Fruit fly (Drosophila melanogaster) whole organism, embryonic: ENCODE results near the gene Stat92E.
A peak's percentile ranks its signal among the peaks of the same experiment; 100 is the strongest.

Source experiments
- ATbp ChIP-seq: fragments of 200-800 bp; sonication (Bioruptor generic); optimal IDR thresholded peaks from 2 replicates; lab custom pipeline; 2017; ENCODE audit warnings: missing biosample characterization, mild to moderate bottlenecking, missing genetic modification characterization, missing genetic modification reagents
- Atf3 ChIP-seq: fragments of 200-800 bp; sonication (Bioruptor generic); optimal IDR thresholded peaks from 3 replicates; lab custom pipeline; 2016; ENCODE audit warnings: missing biosample characterization, missing genetic modification characterization
- CG10431 ChIP-seq: fragments of 200-800 bp; sonication (Bioruptor generic); optimal IDR thresholded peaks from 3 replicates; lab custom pipeline; 2018; ENCODE audit warnings: missing biosample characterization, mild to moderate bottlenecking, missing genetic modification characterization
- CG10565 ChIP-seq: fragments of 200-800 bp; sonication (Bioruptor generic); optimal IDR thresholded peaks from 3 replicates; lab custom pipeline; 2016; ENCODE audit warnings: missing biosample characterization, mild to moderate bottlenecking, missing genetic modification characterization
- CG11398 ChIP-seq: fragments of 200-800 bp; sonication (Bioruptor generic); optimal IDR thresholded peaks from 2 replicates; lab custom pipeline; 2016; ENCODE audit warnings: missing biosample characterization, missing genetic modification characterization
- CG1233 ChIP-seq: fragments of 200-800 bp; sonication (Bioruptor generic); optimal IDR thresholded peaks from 4 replicates; lab custom pipeline; 2018; ENCODE audit warnings: missing biosample characterization, mild to moderate bottlenecking, missing genetic modification characterization
- CG13287 ChIP-seq: fragments of 200-800 bp; sonication (Bioruptor generic); IDR thresholded peaks from 2 replicates; pipeline ENCODE4 v1.3.6; 2022; ENCODE audit warnings: missing biosample characterization, missing genetic modification characterization; ENCODE audit not compliant: partially characterized antibody
- CG15479 ChIP-seq: fragments of 200-800 bp; sonication (Bioruptor generic); optimal IDR thresholded peaks from 3 replicates; lab custom pipeline; 2019; ENCODE audit warnings: missing biosample characterization, mild to moderate bottlenecking, missing genetic modification characterization, moderate library complexity
- CG1647 ChIP-seq: fragments of 200-800 bp; sonication (Bioruptor generic); optimal IDR thresholded peaks from 3 replicates; lab custom pipeline; 2016; ENCODE audit warnings: missing biosample characterization, missing genetic modification characterization
- CG17186 ChIP-seq: fragments of 200-800 bp; sonication (Bioruptor generic); optimal IDR thresholded peaks from 3 replicates; lab custom pipeline; 2017; ENCODE audit warnings: missing biosample characterization, missing genetic modification reagents, missing genetic modification characterization
- CG17385 ChIP-seq: fragments of 200-800 bp; sonication (Bioruptor generic); optimal IDR thresholded peaks from 3 replicates; lab custom pipeline; 2018; ENCODE audit warnings: missing biosample characterization, mild to moderate bottlenecking, missing genetic modification characterization
- CG17612 ChIP-seq: fragments of 200-800 bp; sonication (Bioruptor generic); IDR thresholded peaks from 2 replicates; pipeline ENCODE4 v1.3.6; 2022; ENCODE audit warnings: missing biosample characterization, missing genetic modification characterization
- CG17802 ChIP-seq: fragments of 200-800 bp; sonication (Bioruptor generic); optimal IDR thresholded peaks from 2 replicates; lab custom pipeline; 2018; ENCODE audit warnings: missing biosample characterization, mild to moderate bottlenecking, missing genetic modification characterization, moderate library complexity
- CG18011 ChIP-seq: fragments of 200-800 bp; sonication (Bioruptor generic); optimal IDR thresholded peaks from 2 replicates; lab custom pipeline; 2017; ENCODE audit warnings: missing biosample characterization, missing genetic modification characterization, mild to moderate bottlenecking, moderate library complexity, missing genotype
- CG2129 ChIP-seq: fragments of 200-800 bp; sonication (Bioruptor generic); IDR thresholded peaks from 2 replicates; pipeline ENCODE4 v1.3.6; 2022; ENCODE audit warnings: missing biosample characterization, missing genetic modification characterization; ENCODE audit not compliant: partially characterized antibody
- CG34422 ChIP-seq: fragments of 200-800 bp; sonication (Bioruptor generic); IDR thresholded peaks from 3 replicates; pipeline ENCODE4 v1.3.6; 2022; ENCODE audit warnings: missing biosample characterization, missing genetic modification characterization
- CG3847 ChIP-seq: fragments of 200-800 bp; sonication (Bioruptor generic); IDR thresholded peaks from 2 replicates; pipeline ENCODE4 v1.3.6; 2022; ENCODE audit warnings: missing biosample characterization, missing genetic modification characterization
- CG4617 ChIP-seq: fragments of 200-800 bp; sonication (Bioruptor generic); optimal IDR thresholded peaks from 3 replicates; lab custom pipeline; 2016; ENCODE audit warnings: missing biosample characterization, missing genetic modification characterization, borderline replicate concordance
- CG5180 ChIP-seq: fragments of 200-800 bp; sonication (Bioruptor generic); optimal IDR thresholded peaks from 3 replicates; lab custom pipeline; 2017; ENCODE audit warnings: missing biosample characterization, missing genetic modification characterization, mild to moderate bottlenecking, moderate library complexity, missing genetic modification reagents
- CG7745 ChIP-seq: fragments of 200-800 bp; sonication (Bioruptor generic); optimal IDR thresholded peaks from 2 replicates; lab custom pipeline; 2018; ENCODE audit warnings: missing biosample characterization, mild to moderate bottlenecking, missing genetic modification characterization, moderate library complexity
- Dbx ChIP-seq: fragments of 200-800 bp; sonication (Bioruptor generic); IDR thresholded peaks from 3 replicates; pipeline ENCODE4 v1.3.6; 2022; ENCODE audit warnings: missing biosample characterization, missing genetic modification characterization
- Doc2 ChIP-seq: fragments of 200-800 bp; sonication (Bioruptor generic); IDR thresholded peaks from 2 replicates; pipeline ENCODE4 v1.3.6; 2022; ENCODE audit warnings: missing biosample characterization, missing genetic modification characterization
- E2f1 ChIP-seq: fragments of 200-800 bp; sonication (Bioruptor generic); IDR thresholded peaks from 2 replicates; pipeline ENCODE4 v1.3.6; 2022; ENCODE audit warnings: missing biosample characterization, missing genetic modification characterization
- H15 ChIP-seq: fragments of 200-800 bp; sonication (Bioruptor generic); IDR thresholded peaks from 3 replicates; pipeline ENCODE4 v1.3.6; 2022; ENCODE audit warnings: missing biosample characterization, missing genetic modification characterization
- HLH4C ChIP-seq: fragments of 200-800 bp; sonication (Bioruptor generic); IDR thresholded peaks from 3 replicates; pipeline ENCODE4 v1.3.6; 2022; ENCODE audit warnings: missing biosample characterization, missing genetic modification characterization; ENCODE audit not compliant: partially characterized antibody
- HLHmδ ChIP-seq: fragments of 200-800 bp; sonication (Bioruptor generic); optimal IDR thresholded peaks from 2 replicates; lab custom pipeline; 2018; ENCODE audit warnings: missing biosample characterization, mild to moderate bottlenecking, missing genetic modification characterization, moderate library complexity
- Kr ChIP-seq: fragments of 200-800 bp; sonication (Bioruptor generic); optimal IDR thresholded peaks from 2 replicates; lab custom pipeline; 2017; ENCODE audit warnings: missing biosample characterization, mild to moderate bottlenecking, missing genetic modification characterization
- PHDP ChIP-seq: fragments of 200-800 bp; sonication (Bioruptor generic); optimal IDR thresholded peaks from 3 replicates; lab custom pipeline; 2018; ENCODE audit warnings: missing biosample characterization, mild to moderate bottlenecking, missing genetic modification characterization, moderate library complexity
- Rfx ChIP-seq: fragments of 200-800 bp; sonication (Bioruptor generic); IDR thresholded peaks from 2 replicates; pipeline ENCODE4 v1.3.6; 2022; ENCODE audit warnings: missing biosample characterization, missing genetic modification characterization
- Side ChIP-seq: fragments of 200-800 bp; sonication (Bioruptor generic); optimal IDR thresholded peaks from 2 replicates; lab custom pipeline; 2016; ENCODE audit warnings: missing biosample characterization, missing genetic modification characterization
- Spps ChIP-seq: fragments of 200-800 bp; sonication (Bioruptor generic); optimal IDR thresholded peaks from 2 replicates; lab custom pipeline; 2018; ENCODE audit warnings: missing biosample characterization, mild to moderate bottlenecking, missing genetic modification characterization
- br ChIP-seq: fragments of >200 bp; optimal IDR thresholded peaks from 2 replicates; lab custom pipeline; 2017
- crol ChIP-seq: fragments of 200-800 bp; sonication (Bioruptor generic); IDR thresholded peaks from 2 replicates; pipeline ENCODE4 v1.3.6; 2022; ENCODE audit warnings: missing biosample characterization, missing genetic modification characterization
- dysf ChIP-seq: fragments of 200-800 bp; sonication (Bioruptor generic); IDR thresholded peaks from 3 replicates; pipeline ENCODE4 v1.3.6; 2022; ENCODE audit warnings: missing biosample characterization, missing genetic modification characterization
- ewg ChIP-seq: fragments of 200-800 bp; sonication (Bioruptor generic); optimal IDR thresholded peaks from 3 replicates; lab custom pipeline; 2017; ENCODE audit warnings: mild to moderate bottlenecking, missing biosample characterization, missing genetic modification reagents, missing genetic modification characterization
- gsb ChIP-seq: fragments of 200-800 bp; sonication (Bioruptor generic); IDR thresholded peaks from 2 replicates; pipeline ENCODE4 v1.3.6; 2022; ENCODE audit warnings: missing biosample characterization, missing genetic modification characterization
- gsb-n ChIP-seq: fragments of 200-800 bp; sonication (Bioruptor generic); optimal IDR thresholded peaks from 3 replicates; lab custom pipeline; 2018; ENCODE audit warnings: missing biosample characterization, mild to moderate bottlenecking, missing genetic modification characterization
- insv ChIP-seq, 2 experiments: fragments of 200-800 bp; sonication (Bioruptor generic); optimal IDR thresholded peaks; 3 replicates each; lab custom pipeline; 2016 to 2018; ENCODE audit warnings: missing biosample characterization in 2 of 2, missing genetic modification characterization in 2 of 2
- lab ChIP-seq: fragments of 200-800 bp; sonication (Bioruptor generic); optimal IDR thresholded peaks from 3 replicates; lab custom pipeline; 2017; ENCODE audit warnings: missing biosample characterization, missing genetic modification characterization, mild to moderate bottlenecking, moderate library complexity, missing genetic modification reagents
- maf-S ChIP-seq: fragments of 200-800 bp; sonication (Bioruptor generic); optimal IDR thresholded peaks from 2 replicates; lab custom pipeline; 2016; ENCODE audit warnings: missing biosample characterization, missing genetic modification characterization
- pfk ChIP-seq: fragments of 200-800 bp; sonication (Bioruptor generic); optimal IDR thresholded peaks from 2 replicates; lab custom pipeline; 2018; ENCODE audit warnings: missing biosample characterization, mild to moderate bottlenecking, missing genetic modification characterization, moderate library complexity
- pum ChIP-seq: fragments of 200-800 bp; sonication (Bioruptor generic); optimal IDR thresholded peaks from 2 replicates; lab custom pipeline; 2016; ENCODE audit warnings: missing biosample characterization, missing genetic modification characterization
- row ChIP-seq: fragments of 200-800 bp; sonication (Bioruptor generic); IDR thresholded peaks from 3 replicates; pipeline ENCODE4 v1.3.6; 2022; ENCODE audit warnings: missing biosample characterization, missing genetic modification characterization
- sens-2 ChIP-seq: fragments of 200-800 bp; sonication (Bioruptor generic); IDR thresholded peaks from 2 replicates; pipeline ENCODE4 v1.3.6; 2022; ENCODE audit warnings: missing biosample characterization, missing genetic modification characterization
- stc ChIP-seq: fragments of 200-800 bp; sonication (Bioruptor generic); IDR thresholded peaks from 2 replicates; pipeline ENCODE4 v1.3.6; 2022; ENCODE audit warnings: missing biosample characterization, missing genetic modification characterization
- tll ChIP-seq, 2 experiments: fragments of 200-800 bp in 1 of 2; fragments of >200 bp in 1 of 2; sonication (Bioruptor generic) in 1 of 2; optimal IDR thresholded peaks; 2 replicates each; lab custom pipeline; 2017 to 2019; ENCODE audit warnings: missing biosample characterization in 2 of 2, missing genetic modification characterization in 2 of 2, mild to moderate bottlenecking in 1 of 2, moderate library complexity in 1 of 2
- tna ChIP-seq: fragments of 200-800 bp; sonication (Bioruptor generic); IDR thresholded peaks from 2 replicates; pipeline ENCODE4 v1.3.6; 2022; ENCODE audit warnings: missing biosample characterization, missing genetic modification characterization; ENCODE audit not compliant: partially characterized antibody
- vfl ChIP-seq: fragments of 200-800 bp; sonication (Bioruptor generic); optimal IDR thresholded peaks from 2 replicates; lab custom pipeline; 2016; ENCODE audit warnings: missing biosample characterization, missing genetic modification characterization
- vnd ChIP-seq: fragments of 200-800 bp; sonication (Bioruptor generic); IDR thresholded peaks from 3 replicates; pipeline ENCODE4 v1.3.6; 2022; ENCODE audit warnings: missing biosample characterization, missing genetic modification characterization; ENCODE audit not compliant: partially characterized antibody
- wek ChIP-seq: fragments of 200-800 bp; sonication (Bioruptor generic); optimal IDR thresholded peaks from 3 replicates; lab custom pipeline; 2018; ENCODE audit warnings: missing biosample characterization, mild to moderate bottlenecking, missing genetic modification characterization, moderate library complexity
- wor ChIP-seq: fragments of 200-800 bp; sonication (Bioruptor generic); IDR thresholded peaks from 2 replicates; pipeline ENCODE4 v1.3.6; 2022; ENCODE audit warnings: missing biosample characterization, missing genetic modification characterization

Stat92E gene

dm6 chr3R:20588480-20588785 lies 36.3 kb upstream of the Stat92E start, which contains the start of gene Srp72 (continued):
- TF ChIP-seq H15 (GFP tag; lab: Robert Waterston, UW) (no peak), tll (GFP tag; optimal IDR thresholded peaks at IDR 0.05; lab: Kevin White, UChicago) (no peak), Spps (tag; lab: Kevin White, UChicago) (peak; percentile 9), CG4617 (peak; percentile 11), CG17385 (GFP tag; lab: Kevin White, UChicago) (peak; percentile 42), CG2129 (GFP tag; lab: Robert Waterston, UW) (no peak), HLHmδ (GFP tag; lab: Kevin White, UChicago) (no peak), wor (GFP tag; lab: Robert Waterston, UW) (no peak), crol (GFP tag; lab: Robert Waterston, UW) (no peak), Dbx (peak; percentile 54; the same call in 2 of the 3 replicates), tna (GFP tag; lab: Robert Waterston, UW) (no peak), E2f1 (GFP tag; lab: Robert Waterston, UW) (no peak), CG3847 (GFP tag; lab: Robert Waterston, UW) (peak; percentile 62), Doc2 (GFP tag; lab: Robert Waterston, UW) (no peak), CG10565 (GFP tag; lab: Kevin White, UChicago) (peak; percentile 28), CG5180 (GFP tag; lab: Kevin White, UChicago) (no peak), Rfx (GFP tag; lab: Robert Waterston, UW) (peak; percentile 51; the same call in 1 of the 2 replicates), Kr (GFP tag; lab: Kevin White, UChicago) (no peak), Atf3 (no peak), CG18011 (GFP tag; lab: Kevin White, UChicago) (peak; percentile 25), pum (GFP tag; lab: Kevin White, UChicago) (no peak), CG13287 (GFP tag; lab: Robert Waterston, UW) (no peak), CG34422 (GFP tag; lab: Robert Waterston, UW) (no peak), PHDP (tag; lab: Kevin White, UChicago) (peak; percentile 15), CG1233 (peak; percentile 26), maf-S (GFP tag; lab: Kevin White, UChicago) (no peak), wek (GFP tag; lab: Kevin White, UChicago) (no peak), HLH4C (GFP tag; lab: Robert Waterston, UW) (no peak), CG15479 (GFP tag; lab: Kevin White, UChicago) (no peak), CG10431 (GFP tag; lab: Kevin White, UChicago) (peak; percentile 23), gsb-n (peak; percentile 51), CG17802 (tag; lab: Kevin White, UChicago) (peak; percentile 39), gsb (GFP tag; lab: Robert Waterston, UW) (no peak), stc (peak; percentile 45; the same call in 1 of the 2 replicates), CG7745 (peak; percentile 91), vfl (no peak), insv (GFP tag; optimal IDR thresholded peaks at IDR 0.05; lab: Kevin White, UChicago) (no peak), CG11398 (GFP tag; lab: Kevin White, UChicago) (no peak), Side (GFP tag; lab: Kevin White, UChicago) (no peak), ATbp (no peak), lab (GFP tag; lab: Kevin White, UChicago) (peak; percentile 58), dysf (GFP tag; lab: Robert Waterston, UW) (no peak), ewg (GFP tag; lab: Kevin White, UChicago) (no peak), row (GFP tag; lab: Robert Waterston, UW) (peak; percentile 68), sens-2 (GFP tag; lab: Robert Waterston, UW) (0 out of 2 replicates have a peak, but pooled peaks have one; percentile 9), CG17186 (GFP tag; lab: Kevin White, UChicago) (peak; percentile 18), CG1647 (GFP tag; lab: Kevin White, UChicago) (peak; percentile 17), pfk (GFP tag; lab: Kevin White, UChicago) (no peak), br (lab: Kevin White, UChicago) (no peak), vnd (GFP tag; lab: Robert Waterston, UW) (no peak), CG17612 (GFP tag; lab: Robert Waterston, UW) (no peak)
